Worm (Caenorhabditis elegans): ENCODE results near the gene ZC449.5.

DNA sequence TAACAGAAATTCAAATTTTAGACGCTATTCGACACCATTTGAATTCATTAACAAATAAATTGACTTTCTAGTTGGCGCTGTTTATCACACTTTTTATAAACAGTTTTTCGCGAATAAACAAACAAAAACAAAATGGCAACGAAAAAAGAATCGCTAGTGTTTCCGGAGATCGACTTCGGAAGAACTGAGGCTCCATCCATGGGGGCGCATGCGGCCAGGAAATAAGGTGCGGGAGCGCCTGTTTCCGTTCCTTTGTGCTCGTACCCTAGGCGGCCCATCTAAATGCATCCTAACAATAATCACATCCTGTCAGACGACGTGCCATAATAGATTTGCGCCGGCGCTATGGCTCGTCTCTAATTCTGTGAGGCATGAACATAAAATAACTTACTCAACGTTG lies 46.5 kb upstream of the ZC449.5 start:
- no peak for TF ChIP-seq dao-5 (tag; optimal IDR thresholded peaks at IDR 0.05)
- TF ChIP-seq him-1 (tag; optimal IDR thresholded peaks at IDR 0.05) = no peak

Data from whole organism, L4/young adult.